Worm (Caenorhabditis elegans) whole organism, L4 larva: ENCODE measurements around the gene F09C6.13.

Source experiments
- ama-1 ChIP-seq: fragments of 150-350 bp; optimal IDR thresholded peaks from 2 replicates; lab custom pipeline; 2014; ENCODE audit warnings: inconsistent platforms, mixed read lengths
- ces-1 ChIP-seq: fragments of 150-350 bp; sonication (generic microtip); optimal IDR thresholded peaks from 4 replicates; lab custom pipeline; 2014; ENCODE audit warnings: missing biosample characterization, missing genetic modification reagents, missing genetic modification characterization
- lim-7 ChIP-seq: fragments of 200-800 bp; sonication (Bioruptor generic); IDR thresholded peaks from 2 replicates; pipeline ENCODE4 v1.3.6; 2022; ENCODE audit warnings: missing genetic modification characterization, missing compliant biosample characterization
- lsy-2 ChIP-seq, 2 experiments: fragments of 150-350 bp in 1 of 2; sonication (generic microtip) in 1 of 2; optimal IDR thresholded peaks; 2 replicates each; lab custom pipeline; 2014 to 2017; ENCODE audit warnings: missing biosample characterization in 2 of 2, missing genetic modification characterization in 2 of 2
- php-3 ChIP-seq: fragments of 200-800 bp; sonication (Bioruptor generic); IDR thresholded peaks from 2 replicates; pipeline ENCODE4 v1.3.6; 2022; ENCODE audit warnings: missing genetic modification reagents, missing genetic modification characterization, missing compliant biosample characterization

ce11 chrV:16836100-16836499 lies 48.7 kb upstream of the F09C6.13 start:
- TF ChIP-seq ama-1 (lab: Kevin White, UChicago), result no peak
- TF ChIP-seq lsy-2 (tag; optimal IDR thresholded peaks at IDR 0.05; lab: Kevin White, UChicago), result no peak
- TF ChIP-seq ces-1 (GFP tag; lab: Kevin White, UChicago), result no peak
- TF ChIP-seq php-3 (GFP tag; lab: Robert Waterston, UW), result no peak
- TF ChIP-seq lim-7 (GFP tag; lab: Robert Waterston, UW), result no peak
